Worm (Caenorhabditis elegans) whole organism, young adult: ENCODE data around the gene R04B5.1.

Experiments
- F23B12.7 ChIP-seq: sonication (generic microtip); optimal IDR thresholded peaks from 2 replicates; lab custom pipeline; 2017; ENCODE audit warnings: missing genetic modification characterization, mild to moderate bottlenecking, missing compliant biosample characterization, antibody characterized with exemption, moderate library complexity; ENCODE audit not compliant: insufficient read depth
- Y56A3A.18 ChIP-seq: fragments of 200-800 bp; sonication (Bioruptor generic); IDR thresholded peaks from 2 replicates; pipeline ENCODE4 v1.3.6; 2022; ENCODE audit warnings: missing genetic modification reagents, missing genetic modification characterization, missing compliant biosample characterization
- aptf-3 ChIP-seq: fragments of 200-800 bp; sonication (Bioruptor generic); IDR thresholded peaks from 2 replicates; pipeline ENCODE4 v1.3.6; 2022; ENCODE audit warnings: missing genetic modification characterization, missing compliant biosample characterization
- attf-3 ChIP-seq: fragments of 200-800 bp; sonication (Bioruptor generic); conservative IDR thresholded peaks from 2 replicates; pipeline ENCODE4 v1.3.6; 2022; ENCODE audit warnings: missing genetic modification reagents, missing genetic modification characterization, missing compliant biosample characterization
- attf-5 ChIP-seq: fragments of 200-800 bp; sonication (Bioruptor generic); optimal IDR thresholded peaks from 2 replicates; lab custom pipeline; 2018; ENCODE audit warnings: mild to moderate bottlenecking, missing genetic modification characterization, missing compliant biosample characterization
- bed-2 ChIP-seq: fragments of 200-800 bp; sonication (Bioruptor generic); IDR thresholded peaks from 2 replicates; pipeline ENCODE4 v1.3.6; 2022; ENCODE audit warnings: missing genetic modification reagents, missing genetic modification characterization, missing compliant biosample characterization
- ccch-3 ChIP-seq: fragments of 200-800 bp; sonication (Bioruptor generic); optimal IDR thresholded peaks from 2 replicates; lab custom pipeline; 2018; ENCODE audit warnings: mild to moderate bottlenecking, missing genetic modification characterization, missing compliant biosample characterization
- cebp-1 ChIP-seq, 2 experiments: fragments of 200-800 bp in 1 of 2; sonication (Bioruptor generic) in 1 of 2; sonication (generic microtip) in 1 of 2; IDR thresholded peaks in 1 of 2; optimal IDR thresholded peaks in 1 of 2; 2 replicates each; pipeline versions ENCODE4 v1.3.6 to Lab custom; 2017 to 2022; ENCODE audit warnings: missing compliant biosample characterization in 2 of 2, missing genetic modification characterization in 2 of 2, mild to moderate bottlenecking in 1 of 2, missing genetic modification reagents in 1 of 2, moderate library complexity in 1 of 2
- dox-1 ChIP-seq: fragments of 200-800 bp; sonication (Bioruptor generic); IDR thresholded peaks from 2 replicates; pipeline ENCODE4 v1.3.6; 2022; ENCODE audit warnings: missing genetic modification reagents, missing genetic modification characterization, missing compliant biosample characterization
- dpl-1 ChIP-seq: fragments of 150-350 bp; optimal IDR thresholded peaks from 2 replicates; lab custom pipeline; 2014; ENCODE audit warnings: missing biosample characterization, missing genetic modification reagents, missing genetic modification characterization
- efl-1 ChIP-seq: fragments of 150-350 bp; optimal IDR thresholded peaks from 2 replicates; lab custom pipeline; 2014; ENCODE audit warnings: missing biosample characterization, missing genetic modification reagents, missing genetic modification characterization
- gei-17 ChIP-seq: fragments of 200-800 bp; sonication (Bioruptor generic); optimal IDR thresholded peaks from 2 replicates; lab custom pipeline; 2018; ENCODE audit warnings: mild to moderate bottlenecking, missing genetic modification characterization, missing compliant biosample characterization
- hrde-1 ChIP-seq: sonication (generic microtip); optimal IDR thresholded peaks from 2 replicates; lab custom pipeline; 2016; ENCODE audit warnings: missing genetic modification characterization, mild to moderate bottlenecking, missing compliant biosample characterization, moderate library complexity, missing genotype, missing genetic modification reagents, borderline replicate concordance
- let-607 ChIP-seq, 2 experiments: fragments of 200-800 bp in 1 of 2; sonication (Bioruptor generic) in 1 of 2; sonication (generic microtip) in 1 of 2; optimal IDR thresholded peaks; 2 replicates each; lab custom pipeline; 2016 to 2018; ENCODE audit warnings: mild to moderate bottlenecking in 2 of 2, missing compliant biosample characterization in 2 of 2, missing genetic modification characterization in 2 of 2, moderate library complexity in 2 of 2, missing genotype in 1 of 2
- lin-35 ChIP-seq, 3 experiments: fragments of 150-350 bp in 2 of 3; sonication (generic microtip) in 1 of 3; optimal IDR thresholded peaks; 2 replicates each; lab custom pipeline; 2014 to 2018; ENCODE audit warnings: missing biosample characterization in 3 of 3, missing genetic modification characterization in 3 of 3, missing genetic modification reagents in 3 of 3
- lin-40 ChIP-seq: sonication (generic microtip); optimal IDR thresholded peaks from 2 replicates; lab custom pipeline; 2016; ENCODE audit warnings: missing genetic modification characterization, mild to moderate bottlenecking, missing compliant biosample characterization, missing genotype, missing genetic modification reagents
- lin-54 ChIP-seq: fragments of 200-800 bp; sonication (Bioruptor generic); optimal IDR thresholded peaks from 2 replicates; lab custom pipeline; 2018; ENCODE audit warnings: mild to moderate bottlenecking, missing genetic modification characterization, missing compliant biosample characterization
- lir-1 ChIP-seq: fragments of 200-800 bp; sonication (Bioruptor generic); conservative IDR thresholded peaks from 2 replicates; pipeline ENCODE4 v1.3.6; 2022; ENCODE audit warnings: missing genetic modification reagents, missing genetic modification characterization, missing compliant biosample characterization
- madf-6 ChIP-seq: fragments of 200-800 bp; sonication (Bioruptor generic); IDR thresholded peaks from 2 replicates; pipeline ENCODE4 v1.3.6; 2022; ENCODE audit warnings: missing genetic modification reagents, missing genetic modification characterization, missing compliant biosample characterization
- madf-8 ChIP-seq: fragments of 200-800 bp; sonication (Bioruptor generic); conservative IDR thresholded peaks from 2 replicates; pipeline ENCODE4 v1.3.6; 2022; ENCODE audit warnings: missing genetic modification reagents, missing genetic modification characterization, missing compliant biosample characterization
- nfyb-1 ChIP-seq: fragments of 200-800 bp; sonication (Bioruptor generic); IDR thresholded peaks from 2 replicates; pipeline ENCODE4 v1.3.6; 2022; ENCODE audit warnings: missing genetic modification reagents, missing genetic modification characterization, missing compliant biosample characterization
- nhr-80 ChIP-seq: sonication (generic microtip); optimal IDR thresholded peaks from 2 replicates; lab custom pipeline; 2016; ENCODE audit warnings: missing genetic modification characterization, missing compliant biosample characterization
- sdz-38 ChIP-seq: sonication (generic microtip); optimal IDR thresholded peaks from 2 replicates; lab custom pipeline; 2016; ENCODE audit warnings: missing genotype, missing genetic modification characterization, missing compliant biosample characterization
- snpc-4 ChIP-seq, 5 experiments: fragments of 150-350 bp in 1 of 5; sonication (generic microtip) in 4 of 5; optimal IDR thresholded peaks; 2 replicates each; lab custom pipeline; 2014 to 2018; ENCODE audit warnings: missing genetic modification characterization in 5 of 5, missing biosample characterization in 3 of 5, antibody characterized with exemption in 2 of 5, mild to moderate bottlenecking in 2 of 5, missing compliant biosample characterization in 2 of 5, missing genotype in 2 of 5, moderate library complexity in 2 of 5, missing genetic modification reagents in 1 of 5
- tlf-1 ChIP-seq: fragments of 200-800 bp; sonication (Bioruptor generic); optimal IDR thresholded peaks from 2 replicates; lab custom pipeline; 2018; ENCODE audit warnings: mild to moderate bottlenecking, missing genetic modification characterization, missing compliant biosample characterization

R04B5.1 gene

ce11 chrV:10031384-10032171 lies 46.6 kb downstream of the R04B5.1 start:
- TF ChIP-seq cebp-1 (GFP tag; IDR thresholded peaks at IDR 0.05; lab: Robert Waterston, UW) (no peak), cebp-1 (tag; optimal IDR thresholded peaks at IDR 0.05; lab: Kevin White, UChicago) (peak; percentile 9), aptf-3 (GFP tag; lab: Robert Waterston, UW) (no peak), dox-1 (peak; percentile 50), dpl-1 (peak; percentile 11), efl-1 (GFP tag; lab: Kevin White, UChicago) (peak; percentile 57), tlf-1 (no peak), attf-5 (peak; percentile 17), lin-35 (GFP tag; optimal IDR thresholded peaks at IDR 0.05; lab: Kevin White, UChicago) (peak in 1 of 3 experiments; percentile 70), let-607 (tag; optimal IDR thresholded peaks at IDR 0.05; lab: Kevin White, UChicago) (no peak), F23B12.7 (tag; lab: Kevin White, UChicago) (peak; percentile 17), madf-8 (GFP tag; lab: Robert Waterston, UW) (0 out of 2 replicates have a peak, but pooled peaks have one; percentile 10), snpc-4 (GFP tag; optimal IDR thresholded peaks at IDR 0.05; lab: Kevin White, UChicago) (no peak), snpc-4 (tag; optimal IDR thresholded peaks at IDR 0.05; lab: Kevin White, UChicago) (peak in 1 of 4 experiments; percentile 34), lir-1 (GFP tag; lab: Robert Waterston, UW) (0 out of 2 replicates have a peak, but pooled peaks have one; percentile 23), ccch-3 (GFP tag; lab: Kevin White, UChicago) (no peak), lin-40 (peak; percentile 41), madf-6 (GFP tag; lab: Robert Waterston, UW) (peak; percentile 60; the same call in 1 of the 2 replicates), lin-54 (GFP tag; lab: Kevin White, UChicago) (peak; percentile 66), nhr-80 (peak; percentile 79)

ce11 chrV:10030992-10031383 lies 47.2 kb downstream of the R04B5.1 start, which contains the start of gene acl-2:
TSS of gene acl-2 (minus strand) at chrV:10031092.
- TF ChIP-seq bed-2 (GFP tag; lab: Robert Waterston, UW) (no peak), Y56A3A.18 (no peak), nfyb-1 (GFP tag; lab: Robert Waterston, UW) (no peak), gei-17 (no peak), hrde-1 (tag; lab: Kevin White, UChicago) (no peak), dox-1 (no peak), attf-3 (GFP tag; lab: Robert Waterston, UW) (no peak), sdz-38 (tag; lab: Kevin White, UChicago) (no peak)
